Worm (Caenorhabditis elegans) whole organism, early embryonic: ENCODE results near the gene srj-44.

ENCODE experiments used
- B0310.2 ChIP-seq: sonication (generic microtip); optimal IDR thresholded peaks from 2 replicates; lab custom pipeline; 2016; ENCODE audit warnings: mild to moderate bottlenecking, missing genetic modification characterization, missing compliant biosample characterization
- aly-1 ChIP-seq: sonication (generic microtip); optimal IDR thresholded peaks from 2 replicates; lab custom pipeline; 2016; ENCODE audit warnings: missing genetic modification characterization, missing compliant biosample characterization
- ama-1 ChIP-seq: fragments of 150-350 bp; optimal IDR thresholded peaks from 2 replicates; lab custom pipeline; 2014
- ceh-36 ChIP-seq: sonication (generic microtip); optimal IDR thresholded peaks from 2 replicates; lab custom pipeline; 2016; ENCODE audit warnings: missing genetic modification characterization, inconsistent platforms, missing compliant biosample characterization
- ets-7 ChIP-seq: sonication (generic microtip); optimal IDR thresholded peaks from 2 replicates; lab custom pipeline; 2016; ENCODE audit warnings: missing genotype, missing genetic modification characterization, missing compliant biosample characterization
- flt-1 ChIP-seq: fragments of 200-800 bp; sonication (Bioruptor generic); IDR thresholded peaks from 2 replicates; pipeline ENCODE4 v1.3.6; 2022; ENCODE audit warnings: missing genetic modification characterization, missing compliant biosample characterization
- hmbx-1 ChIP-seq: sonication (generic microtip); optimal IDR thresholded peaks from 2 replicates; lab custom pipeline; 2016; ENCODE audit warnings: mild to moderate bottlenecking, missing genetic modification characterization, missing compliant biosample characterization
- hnd-1 ChIP-seq: sonication (generic microtip); optimal IDR thresholded peaks from 2 replicates; lab custom pipeline; 2016; ENCODE audit warnings: missing genetic modification characterization, missing compliant biosample characterization
- pes-1 ChIP-seq: fragments of 200-800 bp; sonication (Bioruptor generic); IDR thresholded peaks from 2 replicates; pipeline ENCODE4 v1.3.6; 2022; ENCODE audit warnings: missing genetic modification reagents, missing genetic modification characterization, missing compliant biosample characterization
- tbx-11 ChIP-seq: fragments of 200-800 bp; sonication (Bioruptor generic); IDR thresholded peaks from 2 replicates; pipeline ENCODE4 v1.3.6; 2022; ENCODE audit warnings: missing genetic modification characterization, missing compliant biosample characterization

DNA sequence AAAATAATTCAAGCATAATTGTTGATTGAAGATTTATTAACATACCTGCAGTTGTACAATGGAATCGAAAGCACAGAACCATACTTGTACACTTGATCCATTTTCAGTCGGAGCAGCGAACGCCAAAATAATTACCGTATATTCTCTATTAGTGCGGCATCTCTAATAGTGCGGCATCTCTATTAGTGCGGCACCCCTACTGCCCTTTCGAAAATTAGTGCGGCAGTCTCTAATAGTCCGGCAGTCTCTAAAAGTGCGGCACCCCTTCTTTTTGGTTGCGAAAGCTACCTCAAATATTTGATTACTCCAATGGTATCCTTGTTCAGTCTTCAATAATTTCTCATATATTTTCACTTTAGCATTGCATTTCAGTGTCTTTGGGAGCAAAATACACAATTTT lies 27.6 kb downstream of the srj-44 start, which contains the start of gene srt-34:
- TF ChIP-seq B0310.2 (tag; lab: Kevin White, UChicago), result no peak
- TF ChIP-seq aly-1 (tag; lab: Kevin White, UChicago), result no peak
- no peak for TF ChIP-seq ets-7 (tag; lab: Kevin White, UChicago)
- no peak for TF ChIP-seq ama-1 (lab: Kevin White, UChicago)
- TF ChIP-seq hmbx-1 (tag; lab: Kevin White, UChicago), result no peak
- TF ChIP-seq ceh-36 (tag; lab: Kevin White, UChicago), result no peak
- no peak for TF ChIP-seq hnd-1 (tag; lab: Kevin White, UChicago)
- TF ChIP-seq pes-1 (GFP tag; lab: Robert Waterston, UW), result no peak
- TF ChIP-seq tbx-11 (GFP tag; lab: Robert Waterston, UW), result no peak
- no peak for TF ChIP-seq flt-1 (GFP tag; lab: Robert Waterston, UW)
